Fruit fly (Drosophila melanogaster) whole organism, pupa: Measurements from ENCODE around the gene rno.

ENCODE experiments used
- CG10348 ChIP-seq: fragments of 200-800 bp; sonication (Bioruptor generic); IDR thresholded peaks from 2 replicates; pipeline ENCODE4 v1.3.6; 2022; ENCODE audit warnings: missing biosample characterization, missing genetic modification characterization
- CG12605 ChIP-seq: fragments of 200-800 bp; sonication (Bioruptor generic); IDR thresholded peaks from 2 replicates; pipeline ENCODE4 v1.3.6; 2022; ENCODE audit warnings: missing biosample characterization, missing genetic modification characterization
- CG13204 ChIP-seq: fragments of 200-800 bp; sonication (Bioruptor generic); optimal IDR thresholded peaks from 2 replicates; lab custom pipeline; 2018; ENCODE audit warnings: missing biosample characterization, mild to moderate bottlenecking, missing genetic modification characterization, moderate library complexity
- CG15710 ChIP-seq: fragments of 200-800 bp; sonication (Bioruptor generic); optimal IDR thresholded peaks from 2 replicates; lab custom pipeline; 2018; ENCODE audit warnings: missing biosample characterization, mild to moderate bottlenecking, missing genetic modification characterization, moderate library complexity
- CG17806 ChIP-seq: fragments of 200-800 bp; sonication (Bioruptor generic); optimal IDR thresholded peaks from 2 replicates; lab custom pipeline; 2018; ENCODE audit warnings: missing biosample characterization, mild to moderate bottlenecking, missing genetic modification characterization, moderate library complexity
- CG8159 ChIP-seq: fragments of 200-800 bp; sonication (Bioruptor generic); optimal IDR thresholded peaks from 3 replicates; lab custom pipeline; 2018; ENCODE audit warnings: missing biosample characterization, mild to moderate bottlenecking, missing genetic modification characterization, moderate library complexity
- CG8301 ChIP-seq: fragments of 200-800 bp; sonication (Bioruptor generic); optimal IDR thresholded peaks from 2 replicates; lab custom pipeline; 2018; ENCODE audit warnings: missing biosample characterization, mild to moderate bottlenecking, missing genetic modification characterization
- Ets98B ChIP-seq: fragments of 200-800 bp; sonication (Bioruptor generic); IDR thresholded peaks from 2 replicates; pipeline ENCODE4 v1.3.6; 2022; ENCODE audit warnings: missing biosample characterization, missing genetic modification characterization
- fd96Ca ChIP-seq: fragments of 200-800 bp; sonication (Bioruptor generic); IDR thresholded peaks from 3 replicates; pipeline ENCODE4 v1.3.6; 2022; ENCODE audit warnings: missing biosample characterization, missing genetic modification characterization
- rn ChIP-seq: fragments of 200-800 bp; sonication (Bioruptor generic); IDR thresholded peaks from 2 replicates; pipeline ENCODE4 v1.3.6; 2022; ENCODE audit warnings: missing biosample characterization, missing genetic modification characterization

dm6 chr3L:159406-160084, 40.0 kb downstream of the rno start:
- no peak for TF ChIP-seq CG12605
- no peak for TF ChIP-seq CG8159 (tag; lab: Kevin White, UChicago)
- TF ChIP-seq CG8301, result no peak
- no peak for TF ChIP-seq CG17806 (tag; lab: Kevin White, UChicago)
- no peak for TF ChIP-seq CG15710 (tag; lab: Kevin White, UChicago)
- no peak for TF ChIP-seq rn (GFP tag; lab: Robert Waterston, UW)
- no peak for TF ChIP-seq Ets98B (GFP tag; lab: Robert Waterston, UW)
- TF ChIP-seq CG13204 (GFP tag; lab: Kevin White, UChicago), result no peak
- TF ChIP-seq CG10348 (GFP tag; lab: Robert Waterston, UW), result no peak
- TF ChIP-seq fd96Ca, result no peak
